Fruit fly (Drosophila melanogaster) whole organism, wandering third instar larva: ENCODE measurements around the gene CG9215.

Experiments
- Abd-B ChIP-seq: fragments of >200 bp; optimal IDR thresholded peaks from 2 replicates; lab custom pipeline; 2017; ENCODE audit warnings: missing biosample characterization, missing genetic modification characterization
- CG32264 ChIP-seq: fragments of 200-800 bp; sonication (Bioruptor generic); optimal IDR thresholded peaks from 2 replicates; lab custom pipeline; 2016; ENCODE audit warnings: missing biosample characterization, missing genetic modification characterization
- CG9705 ChIP-seq: fragments of 200-800 bp; sonication (Bioruptor generic); optimal IDR thresholded peaks from 2 replicates; lab custom pipeline; 2018; ENCODE audit warnings: missing biosample characterization, mild to moderate bottlenecking, missing genetic modification characterization
- CrebA ChIP-seq: fragments of 200-800 bp; sonication (Bioruptor generic); optimal IDR thresholded peaks from 2 replicates; lab custom pipeline; 2016; ENCODE audit warnings: missing biosample characterization, mild to moderate bottlenecking, missing genetic modification characterization, borderline replicate concordance
- Dfd ChIP-seq: fragments of >200 bp; optimal IDR thresholded peaks from 2 replicates; lab custom pipeline; 2017; ENCODE audit warnings: missing biosample characterization, missing genetic modification characterization
- GATAd ChIP-seq: sonication (Bioruptor generic); optimal IDR thresholded peaks from 2 replicates; lab custom pipeline; 2016; ENCODE audit warnings: missing biosample characterization, missing genetic modification characterization
- HLH106 ChIP-seq: fragments of 200-800 bp; optimal IDR thresholded peaks from 3 replicates; lab custom pipeline; 2019; ENCODE audit warnings: missing biosample characterization, mild to moderate bottlenecking, missing genetic modification characterization, moderate library complexity
- Hnf4 ChIP-seq: fragments of 200-800 bp; sonication (Bioruptor generic); optimal IDR thresholded peaks from 2 replicates; lab custom pipeline; 2016; ENCODE audit warnings: missing biosample characterization, mild to moderate bottlenecking, missing genetic modification characterization
- Hr78 ChIP-seq: fragments of >200 bp; optimal IDR thresholded peaks from 2 replicates; lab custom pipeline; 2017; ENCODE audit warnings: missing biosample characterization, missing genetic modification characterization
- Hr83 ChIP-seq: fragments of 200-300 bp; sonication (Bioruptor generic); optimal IDR thresholded peaks from 2 replicates; lab custom pipeline; 2016; ENCODE audit warnings: missing biosample characterization, mild to moderate bottlenecking, missing genetic modification characterization, moderate library complexity; ENCODE audit not compliant: poor library complexity, severe bottlenecking
- Jra ChIP-seq: sonication (Bioruptor generic); optimal IDR thresholded peaks from 2 replicates; lab custom pipeline; 2016; ENCODE audit warnings: missing biosample characterization, missing genetic modification characterization
- Mio ChIP-seq: sonication (Bioruptor generic); optimal IDR thresholded peaks from 2 replicates; lab custom pipeline; 2016; ENCODE audit warnings: missing biosample characterization, missing genetic modification characterization
- Myc ChIP-seq: fragments of >200 bp; optimal IDR thresholded peaks from 2 replicates; lab custom pipeline; 2017
- N ChIP-seq: fragments of >200 bp; optimal IDR thresholded peaks from 2 replicates; lab custom pipeline; 2018; ENCODE audit warnings: missing biosample characterization, missing external identifiers, missing genetic modification characterization
- OdsH ChIP-seq: fragments of 200-800 bp; sonication (Bioruptor generic); optimal IDR thresholded peaks from 2 replicates; lab custom pipeline; 2016; ENCODE audit warnings: missing biosample characterization, mild to moderate bottlenecking, missing genetic modification characterization
- Rel ChIP-seq, 2 experiments: fragments of 200-800 bp; sonication (Bioruptor generic) in 1 of 2; optimal IDR thresholded peaks; 2 replicates in 1 of 2; 3 replicates in 1 of 2; lab custom pipeline; 2016 to 2019; ENCODE audit warnings: mild to moderate bottlenecking in 2 of 2, missing biosample characterization in 2 of 2, missing genetic modification characterization in 2 of 2, moderate library complexity in 1 of 2
- Sp1 ChIP-seq: fragments of 200-800 bp; sonication (Bioruptor generic); optimal IDR thresholded peaks from 3 replicates; lab custom pipeline; 2019; ENCODE audit warnings: missing biosample characterization, mild to moderate bottlenecking, missing genetic modification characterization, moderate library complexity
- Vsx2 ChIP-seq: fragments of 200-300, 225-300 bp; sonication (Bioruptor generic); optimal IDR thresholded peaks from 2 replicates; lab custom pipeline; 2018; ENCODE audit warnings: missing biosample characterization, missing genetic modification characterization; ENCODE audit not compliant: partially characterized antibody
- br ChIP-seq: fragments of 200-800 bp; sonication (Bioruptor generic); optimal IDR thresholded peaks from 2 replicates; lab custom pipeline; 2016; ENCODE audit warnings: missing biosample characterization, missing genetic modification characterization
- brk ChIP-seq: fragments of 200-800 bp; sonication (Bioruptor generic); optimal IDR thresholded peaks from 2 replicates; lab custom pipeline; 2016; ENCODE audit warnings: missing biosample characterization, mild to moderate bottlenecking, missing genetic modification characterization
- dl ChIP-seq, 2 experiments: fragments of 175-275, 200-275 bp in 1 of 2; fragments of 200-275 bp in 1 of 2; sonication (Bioruptor generic); optimal IDR thresholded peaks; lab custom pipeline; 2018; ENCODE audit warnings: mild to moderate bottlenecking in 2 of 2, missing biosample characterization in 2 of 2, missing genetic modification characterization in 2 of 2, moderate library complexity in 2 of 2; ENCODE audit not compliant: partially characterized antibody in 2 of 2, insufficient read depth in 1 of 2
- dmrt93B ChIP-seq: fragments of 200-800 bp; sonication (Bioruptor generic); optimal IDR thresholded peaks from 2 replicates; lab custom pipeline; 2018; ENCODE audit warnings: missing biosample characterization, mild to moderate bottlenecking, missing genetic modification characterization
- dsf ChIP-seq: sonication (Bioruptor generic); optimal IDR thresholded peaks from 2 replicates; lab custom pipeline; 2016; ENCODE audit warnings: missing biosample characterization, missing genetic modification characterization, borderline replicate concordance
- ey ChIP-seq: fragments of 200-800 bp; sonication (Bioruptor generic); optimal IDR thresholded peaks from 2 replicates; lab custom pipeline; 2016; ENCODE audit warnings: missing biosample characterization, missing genetic modification characterization
- foxo ChIP-seq, 2 experiments: fragments of 200-800 bp; sonication (Bioruptor generic); optimal IDR thresholded peaks; 2 replicates in 1 of 2; 3 replicates in 1 of 2; lab custom pipeline; 2016 to 2017; ENCODE audit warnings: missing biosample characterization in 2 of 2, missing genetic modification characterization in 2 of 2
- fru ChIP-seq: fragments of 200-800 bp; sonication (Bioruptor generic); optimal IDR thresholded peaks from 3 replicates; lab custom pipeline; 2016; ENCODE audit warnings: missing biosample characterization, mild to moderate bottlenecking, missing genetic modification characterization
- h ChIP-seq: fragments of 200-800 bp; sonication (Bioruptor generic); optimal IDR thresholded peaks from 3 replicates; lab custom pipeline; 2016; ENCODE audit warnings: missing biosample characterization, mild to moderate bottlenecking, missing genetic modification characterization
- jim ChIP-seq: fragments of 175-275, 200-325 bp; sonication (Bioruptor generic); optimal IDR thresholded peaks from 2 replicates; lab custom pipeline; 2016; ENCODE audit warnings: missing biosample characterization, mild to moderate bottlenecking, missing genetic modification characterization
- pan ChIP-seq: fragments of >200 bp; optimal IDR thresholded peaks from 2 replicates; lab custom pipeline; 2017
- psq ChIP-seq: fragments of 200-800 bp; sonication (Bioruptor generic); optimal IDR thresholded peaks from 3 replicates; lab custom pipeline; 2017; ENCODE audit warnings: missing biosample characterization, mild to moderate bottlenecking, missing genetic modification characterization, moderate library complexity
- rgr ChIP-seq: fragments of 200-800 bp; sonication (Bioruptor generic); optimal IDR thresholded peaks from 3 replicates; lab custom pipeline; 2016; ENCODE audit warnings: missing biosample characterization, mild to moderate bottlenecking, missing genetic modification characterization
- sage ChIP-seq: fragments of 200-800 bp; sonication (Bioruptor generic); optimal IDR thresholded peaks from 2 replicates; lab custom pipeline; 2016; ENCODE audit warnings: missing biosample characterization, mild to moderate bottlenecking, missing genetic modification characterization
- sv ChIP-seq: fragments of 200-800 bp; sonication (Bioruptor generic); optimal IDR thresholded peaks from 3 replicates; lab custom pipeline; 2016; ENCODE audit warnings: missing biosample characterization, missing genetic modification characterization
- tai ChIP-seq: sonication (Bioruptor generic); optimal IDR thresholded peaks from 2 replicates; lab custom pipeline; 2016; ENCODE audit warnings: missing biosample characterization, missing genetic modification characterization
- usp ChIP-seq: fragments of >200 bp; optimal IDR thresholded peaks from 2 replicates; lab custom pipeline; 2017; ENCODE audit warnings: missing biosample characterization, missing genetic modification characterization
- woc ChIP-seq: sonication (Bioruptor generic); optimal IDR thresholded peaks from 2 replicates; lab custom pipeline; 2016; ENCODE audit warnings: missing biosample characterization, mild to moderate bottlenecking, missing genetic modification characterization

Gene CG9215

DNA sequence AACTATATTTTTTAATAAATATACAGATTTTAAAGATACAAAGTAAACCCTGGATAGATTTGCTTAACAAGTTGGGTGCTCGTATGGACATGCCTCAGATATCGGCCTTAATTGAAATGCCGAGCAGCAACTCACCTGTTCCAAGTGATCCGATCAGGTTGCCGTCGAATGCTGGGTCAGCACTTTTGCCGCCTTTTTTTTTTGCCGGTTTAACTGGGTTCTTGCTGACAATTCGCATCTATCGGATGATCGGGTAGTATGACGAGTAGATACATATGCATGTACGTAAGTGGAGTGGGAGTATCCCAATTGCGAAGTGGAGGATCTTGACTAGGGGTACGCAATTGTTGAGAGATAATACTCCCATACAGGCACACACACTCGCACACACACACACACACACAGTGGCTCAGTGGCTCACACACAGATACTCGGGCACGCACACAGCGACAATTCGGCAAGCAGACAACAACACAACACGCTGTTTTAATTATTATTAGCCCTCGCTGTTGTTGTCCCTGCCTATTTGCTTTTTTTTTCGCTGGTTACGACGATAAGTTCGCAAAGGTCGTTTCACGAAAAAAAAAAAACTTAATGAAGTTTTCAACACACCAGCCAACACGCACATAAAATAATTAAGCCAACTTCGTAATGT, 10.3 kb upstream of the CG9215 start:
- TF ChIP-seq Hr78 (GFP tag; lab: Kevin White, UChicago) (no peak), fru (GFP tag; lab: Kevin White, UChicago) (no peak), OdsH (GFP tag; lab: Kevin White, UChicago) (no peak), Hr83 (GFP tag; lab: Kevin White, UChicago) (peak; percentile 9)

DNA sequence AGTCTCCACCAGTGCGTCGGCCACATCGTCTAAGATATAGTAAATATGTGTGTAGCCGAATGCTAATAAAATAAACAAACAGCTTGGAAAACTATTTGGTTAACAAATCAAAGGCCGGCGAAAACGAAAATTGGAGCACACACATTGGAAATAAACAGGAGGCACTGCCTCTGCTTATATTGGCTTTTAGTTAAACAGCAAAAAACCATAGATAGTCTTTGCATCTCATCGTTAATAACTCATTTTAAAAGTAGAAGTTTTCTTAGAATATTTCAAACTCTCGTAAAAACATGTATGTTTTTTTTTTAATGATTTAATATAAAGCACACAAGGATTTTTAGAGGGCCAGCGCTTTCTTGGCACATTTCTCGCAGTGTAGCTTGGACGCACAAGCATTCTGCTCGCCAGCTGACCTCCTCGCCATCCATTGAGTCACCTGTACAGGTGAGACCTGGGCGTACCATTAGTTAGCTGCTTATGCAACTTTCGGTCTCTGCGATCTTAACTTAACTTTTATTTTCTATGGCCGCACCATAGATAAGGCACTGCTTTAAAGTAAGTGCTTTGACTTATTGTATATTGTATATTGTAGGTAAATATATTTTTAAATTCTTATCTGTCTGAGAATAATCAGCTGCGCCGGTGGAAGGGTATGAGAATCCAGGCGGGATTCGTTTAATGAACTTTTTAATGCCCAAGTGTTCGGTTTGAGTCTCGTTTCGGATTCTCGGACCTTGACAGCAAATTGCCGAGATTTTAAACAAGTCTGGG, 9.2 kb upstream of the CG9215 start:
- no peak for TF ChIP-seq h (GFP tag; lab: Kevin White, UChicago)
- peak; percentile 34 for TF ChIP-seq sv (GFP tag; lab: Kevin White, UChicago)
- peak; percentile 4 for TF ChIP-seq OdsH (GFP tag; lab: Kevin White, UChicago)

DNA sequence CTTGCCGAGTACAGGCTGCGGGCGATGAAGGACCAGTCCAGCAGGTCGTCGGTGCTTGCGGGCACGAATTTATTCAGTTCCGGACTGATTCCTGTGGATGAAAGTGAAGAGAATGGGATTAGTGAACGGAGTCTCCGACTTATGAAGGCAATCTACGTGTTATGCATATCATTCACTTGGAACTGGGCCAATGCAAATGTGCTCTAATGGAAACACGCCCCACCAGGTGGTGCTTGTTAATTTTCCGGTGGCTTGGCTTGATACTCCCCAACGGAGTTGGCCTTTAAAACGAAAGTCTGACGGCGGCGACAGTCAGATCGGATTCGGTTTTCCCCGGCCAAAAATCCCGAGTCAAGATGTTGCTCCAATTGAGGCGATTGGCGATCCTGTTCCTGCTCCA, 4.8 kb upstream of the CG9215 start, which contains the start of gene Alp11:
Gene Alp11, plus strand, starts transcription at position 301 of the 400 bp plus-strand sequence.
- TF ChIP-seq HLH106 (tag; lab: Kevin White, UChicago) (no peak), ey (GFP tag; lab: Kevin White, UChicago) (no peak), Hr78 (GFP tag; lab: Kevin White, UChicago) (no peak), h (GFP tag; lab: Kevin White, UChicago) (no peak), pan (lab: Kevin White, UChicago) (no peak), usp (GFP tag; lab: Kevin White, UChicago) (no peak)
- TF ChIP-seq, all 38 proteins: peak for 0

DNA sequence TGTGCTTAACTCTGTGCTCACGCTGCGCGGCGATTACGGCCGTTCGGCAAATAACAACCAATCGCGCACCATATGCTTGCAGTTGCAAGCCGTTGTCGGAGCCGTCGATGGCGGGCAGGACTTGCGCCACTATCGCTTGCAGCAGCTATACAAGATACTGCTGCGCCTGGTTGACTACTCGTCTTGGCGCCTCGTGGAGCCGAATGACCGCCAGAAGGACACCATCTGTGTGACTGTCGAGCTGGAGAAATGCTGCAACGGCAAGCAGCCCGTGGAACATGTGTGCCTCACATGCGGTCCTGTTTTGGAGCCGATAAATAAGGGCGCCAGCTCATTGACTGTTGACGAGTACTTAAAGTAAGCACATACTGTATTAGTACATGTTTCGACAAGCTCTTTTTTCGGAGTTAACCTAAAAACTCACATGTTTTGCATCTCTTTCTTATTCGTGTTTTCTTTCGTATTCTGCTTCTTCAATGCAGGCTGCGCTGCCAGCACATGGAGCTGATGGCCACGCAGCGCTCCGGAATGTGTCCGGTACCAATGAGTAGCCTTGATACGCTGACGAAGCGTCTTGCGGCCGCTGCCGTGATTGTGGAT, 1.3 kb upstream of the CG9215 start:
- TF ChIP-seq Myc (lab: Kevin White, UChicago): peak; percentile 1
- TF ChIP-seq sv (GFP tag; lab: Kevin White, UChicago): no peak

DNA sequence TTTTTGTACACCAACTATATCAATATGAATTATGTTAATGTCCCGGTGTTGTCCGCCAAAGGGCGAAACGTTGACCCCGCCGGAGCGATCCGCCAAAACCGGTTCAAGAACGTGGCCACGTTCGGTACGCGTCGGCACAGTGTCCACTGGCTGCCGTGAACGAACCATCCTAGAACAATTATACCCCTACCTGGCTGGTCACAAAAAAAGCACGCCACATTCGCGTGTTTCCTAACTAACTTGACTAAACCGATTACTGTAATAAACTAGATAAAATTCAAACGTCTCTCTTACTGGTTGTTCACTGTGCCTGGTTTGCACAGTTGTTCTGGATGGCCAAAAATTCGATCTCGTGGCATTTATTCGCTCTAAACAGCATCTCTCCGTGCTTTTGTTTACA, 3.1 kb downstream of the CG9215 start:
- TF ChIP-seq br (GFP tag; lab: Kevin White, UChicago): peak; percentile 98
- TF ChIP-seq Hnf4: peak; percentile 98
- TF ChIP-seq GATAd (GFP tag; lab: Kevin White, UChicago): peak; percentile 89
- no peak for TF ChIP-seq N (GFP tag; lab: Kevin White, UChicago)
- no peak for TF ChIP-seq Abd-B (GFP tag; lab: Kevin White, UChicago)
- peak; percentile 98 for TF ChIP-seq h (GFP tag; lab: Kevin White, UChicago)
- no peak for TF ChIP-seq Myc (lab: Kevin White, UChicago)
- TF ChIP-seq tai (GFP tag; lab: Kevin White, UChicago): no peak
- peak; percentile 94 for TF ChIP-seq psq (GFP tag; lab: Kevin White, UChicago)
- no peak for TF ChIP-seq CrebA (GFP tag; lab: Kevin White, UChicago)
- peak; percentile 94 for TF ChIP-seq dmrt93B (GFP tag; lab: Kevin White, UChicago)
- TF ChIP-seq Jra (GFP tag; lab: Kevin White, UChicago): peak; percentile 94
- peak; percentile 89 for TF ChIP-seq Rel (GFP tag; optimal IDR thresholded peaks at IDR 0.05; lab: Kevin White, UChicago)
- peak; percentile 88 for TF ChIP-seq Rel (tag; optimal IDR thresholded peaks at IDR 0.05; lab: Kevin White, UChicago)
- TF ChIP-seq ey (GFP tag; lab: Kevin White, UChicago): peak; percentile 98
- TF ChIP-seq Mio (GFP tag; lab: Kevin White, UChicago): peak; percentile 83
- peak; percentile 97 for TF ChIP-seq HLH106 (tag; lab: Kevin White, UChicago)
- peak; percentile 85 for TF ChIP-seq jim
- peak; percentile 97 for TF ChIP-seq fru (GFP tag; lab: Kevin White, UChicago)
- TF ChIP-seq Dfd (GFP tag; lab: Kevin White, UChicago): no peak
- peak; percentile 95 for TF ChIP-seq CG9705 (GFP tag; lab: Kevin White, UChicago)
- TF ChIP-seq sage: peak; percentile 97
- TF ChIP-seq woc: peak; percentile 97
- no peak for TF ChIP-seq usp (GFP tag; lab: Kevin White, UChicago)
- no peak for TF ChIP-seq dl (GFP tag; optimal IDR thresholded peaks at IDR 0.05; lab: Kevin White, UChicago; ENCODE audit: insufficient read depth in 1 of 2, partially characterized antibody in 2 of 2)
- peak; percentile 95 to 99 for TF ChIP-seq foxo (GFP tag; optimal IDR thresholded peaks at IDR 0.05; lab: Kevin White, UChicago)
- TF ChIP-seq sv (GFP tag; lab: Kevin White, UChicago): peak; percentile 93
- no peak for TF ChIP-seq brk
- no peak for TF ChIP-seq Vsx2 (GFP tag; lab: Kevin White, UChicago)
- TF ChIP-seq Sp1 (GFP tag; lab: Kevin White, UChicago): peak; percentile 97
- TF ChIP-seq OdsH (GFP tag; lab: Kevin White, UChicago): peak; percentile 96
- peak; percentile 71 for TF ChIP-seq dsf
- peak; percentile 95 for TF ChIP-seq CG32264
- TF ChIP-seq Hr83 (GFP tag; lab: Kevin White, UChicago): peak; percentile 96
- TF ChIP-seq rgr (GFP tag; lab: Kevin White, UChicago): peak; percentile 98
- TF ChIP-seq pan (lab: Kevin White, UChicago): no peak
- TF ChIP-seq, all 38 proteins: peak for 24
